Fruit fly (Drosophila melanogaster) Kc167 (cell line): ENCODE measurements around the gene CG5509.

Source experiments
- psq ChIP-seq: fragments of >200 bp; optimal IDR thresholded peaks from 2 replicates; lab custom pipeline; 2017; ENCODE audit warnings: missing external identifiers
- ttk ChIP-seq: sonication (Bioruptor generic); optimal IDR thresholded peaks from 2 replicates; lab custom pipeline; 2017; ENCODE audit warnings: missing external identifiers

DNA sequence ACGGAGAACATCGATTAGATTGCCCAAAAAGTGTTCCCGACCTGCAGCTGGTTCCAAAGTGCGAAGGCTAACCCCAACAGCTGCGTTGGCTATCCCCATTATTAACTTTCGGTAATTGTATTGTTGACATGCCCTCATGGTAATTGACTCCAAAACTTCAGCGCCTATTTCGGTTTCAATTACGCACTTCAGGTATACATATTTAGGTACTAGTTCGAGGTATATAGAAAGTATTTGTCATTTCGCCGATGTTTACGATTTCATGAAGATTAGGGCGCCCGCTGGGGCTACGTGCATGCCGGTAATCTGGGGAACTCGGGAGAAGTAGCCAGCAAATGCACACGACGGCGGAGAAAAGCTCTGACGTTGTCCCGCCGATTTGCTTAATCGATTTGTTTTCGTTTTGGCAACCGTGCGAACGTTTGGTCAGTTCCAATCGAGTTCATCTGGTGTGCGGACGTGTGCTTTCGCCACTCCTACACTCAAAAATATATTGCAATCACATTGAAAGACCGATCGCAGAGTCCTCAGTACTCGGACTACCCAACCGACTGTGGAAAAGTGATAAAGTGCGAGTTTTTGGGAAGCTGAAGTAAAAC, 11.2 kb upstream of the CG5509 start:
- TF ChIP-seq psq (lab: Kevin White, UChicago) (no peak), ttk (no peak)
